Worm (Caenorhabditis elegans) whole organism, young adult: ENCODE data around the gene nprl-3.

Source experiments
- C17E4.6 ChIP-seq: fragments of 200-800 bp; sonication (Bioruptor generic); IDR thresholded peaks from 2 replicates; pipeline ENCODE4 v1.3.6; 2022; ENCODE audit warnings: missing genetic modification reagents, missing genetic modification characterization, missing compliant biosample characterization
- D2030.7 ChIP-seq: fragments of 200-800 bp; sonication (Bioruptor generic); IDR thresholded peaks from 2 replicates; pipeline ENCODE4 v1.3.6; 2022; ENCODE audit warnings: missing genetic modification reagents, missing genetic modification characterization, missing compliant biosample characterization
- F22D6.2 ChIP-seq: sonication (generic microtip); optimal IDR thresholded peaks from 2 replicates; lab custom pipeline; 2016; ENCODE audit warnings: mild to moderate bottlenecking, missing genetic modification characterization, missing compliant biosample characterization
- F39B2.1 ChIP-seq: fragments of 200-800 bp; sonication (Bioruptor generic); IDR thresholded peaks from 2 replicates; pipeline ENCODE4 v1.3.6; 2022; ENCODE audit warnings: missing genetic modification reagents, missing genetic modification characterization, missing compliant biosample characterization
- K12H6.12 ChIP-seq: fragments of 200-800 bp; sonication (Bioruptor generic); optimal IDR thresholded peaks from 2 replicates; lab custom pipeline; 2018; ENCODE audit warnings: mild to moderate bottlenecking, missing genetic modification characterization, missing compliant biosample characterization
- ama-1 ChIP-seq, 3 experiments: fragments of 150-350 bp in 1 of 3; sonication (generic microtip) in 2 of 3; optimal IDR thresholded peaks; 2 replicates each; lab custom pipeline; 2014 to 2018; ENCODE audit warnings: missing biosample characterization in 2 of 3, missing genetic modification characterization in 2 of 3, missing genetic modification reagents in 2 of 3
- aptf-2 ChIP-seq: fragments of 200-800 bp; sonication (Bioruptor generic); conservative IDR thresholded peaks from 2 replicates; pipeline ENCODE4 v1.3.6; 2022; ENCODE audit warnings: missing genetic modification reagents, missing genetic modification characterization, missing compliant biosample characterization
- aptf-3 ChIP-seq: fragments of 200-800 bp; sonication (Bioruptor generic); IDR thresholded peaks from 2 replicates; pipeline ENCODE4 v1.3.6; 2022; ENCODE audit warnings: missing genetic modification characterization, missing compliant biosample characterization
- atf-7 ChIP-seq: sonication (generic microtip); optimal IDR thresholded peaks from 2 replicates; lab custom pipeline; 2017; ENCODE audit warnings: mild to moderate bottlenecking, missing genetic modification characterization, missing compliant biosample characterization
- cebp-1 ChIP-seq, 2 experiments: fragments of 200-800 bp in 1 of 2; sonication (Bioruptor generic) in 1 of 2; sonication (generic microtip) in 1 of 2; IDR thresholded peaks in 1 of 2; optimal IDR thresholded peaks in 1 of 2; 2 replicates each; pipeline versions ENCODE4 v1.3.6 to Lab custom; 2017 to 2022; ENCODE audit warnings: missing compliant biosample characterization in 2 of 2, missing genetic modification characterization in 2 of 2, mild to moderate bottlenecking in 1 of 2, missing genetic modification reagents in 1 of 2, moderate library complexity in 1 of 2
- ceh-58 ChIP-seq: fragments of 200-800 bp; sonication (Bioruptor generic); IDR thresholded peaks from 2 replicates; pipeline ENCODE4 v1.3.6; 2022; ENCODE audit warnings: missing genetic modification characterization, missing compliant biosample characterization
- ceh-79 ChIP-seq: sonication (generic microtip); optimal IDR thresholded peaks from 2 replicates; lab custom pipeline; 2017; ENCODE audit warnings: mild to moderate bottlenecking, missing genetic modification characterization, missing compliant biosample characterization
- chd-7 ChIP-seq: sonication (generic microtip); optimal IDR thresholded peaks from 2 replicates; lab custom pipeline; 2016; ENCODE audit warnings: mild to moderate bottlenecking, missing genetic modification characterization, moderate library complexity, missing compliant biosample characterization
- dox-1 ChIP-seq: fragments of 200-800 bp; sonication (Bioruptor generic); IDR thresholded peaks from 2 replicates; pipeline ENCODE4 v1.3.6; 2022; ENCODE audit warnings: missing genetic modification reagents, missing genetic modification characterization, missing compliant biosample characterization
- efl-1 ChIP-seq: fragments of 150-350 bp; optimal IDR thresholded peaks from 2 replicates; lab custom pipeline; 2014; ENCODE audit warnings: missing biosample characterization, missing genetic modification reagents, missing genetic modification characterization
- egl-44 ChIP-seq: fragments of 200-800 bp; sonication (Bioruptor generic); IDR thresholded peaks from 2 replicates; pipeline ENCODE4 v1.3.6; 2022; ENCODE audit warnings: missing genetic modification reagents, missing genetic modification characterization, missing compliant biosample characterization
- ekl-4 ChIP-seq: fragments of 200-800 bp; sonication (Bioruptor generic); IDR thresholded peaks from 2 replicates; pipeline ENCODE4 v1.3.6; 2022; ENCODE audit warnings: missing genetic modification reagents, missing genetic modification characterization, missing compliant biosample characterization
- ets-4 ChIP-seq: fragments of 200-800 bp; sonication (Bioruptor generic); optimal IDR thresholded peaks from 2 replicates; lab custom pipeline; 2018; ENCODE audit warnings: mild to moderate bottlenecking, missing genetic modification characterization, missing compliant biosample characterization
- gei-17 ChIP-seq: fragments of 200-800 bp; sonication (Bioruptor generic); optimal IDR thresholded peaks from 2 replicates; lab custom pipeline; 2018; ENCODE audit warnings: mild to moderate bottlenecking, missing genetic modification characterization, missing compliant biosample characterization
- hlh-26 ChIP-seq: fragments of 200-800 bp; sonication (Bioruptor generic); conservative IDR thresholded peaks from 2 replicates; pipeline ENCODE4 v1.3.6; 2022; ENCODE audit warnings: missing genetic modification reagents, missing genetic modification characterization, missing compliant biosample characterization
- hmg-1.2 ChIP-seq: fragments of 200-800 bp; sonication (Bioruptor generic); IDR thresholded peaks from 2 replicates; pipeline ENCODE4 v1.3.6; 2022; ENCODE audit warnings: missing genetic modification reagents, missing genetic modification characterization, missing compliant biosample characterization
- hmg-20 ChIP-seq: fragments of 200-800 bp; sonication (Bioruptor generic); IDR thresholded peaks from 2 replicates; pipeline ENCODE4 v1.3.6; 2022; ENCODE audit warnings: missing genetic modification reagents, missing genetic modification characterization, missing compliant biosample characterization
- hsf-1 ChIP-seq: fragments of 200-800 bp; sonication (Bioruptor generic); IDR thresholded peaks from 2 replicates; pipeline ENCODE4 v1.3.6; 2022; ENCODE audit warnings: missing genetic modification reagents, missing genetic modification characterization, missing compliant biosample characterization
- lag-1 ChIP-seq: fragments of 200-800 bp; sonication (Bioruptor generic); IDR thresholded peaks from 2 replicates; pipeline ENCODE4 v1.3.6; 2022; ENCODE audit warnings: missing genetic modification reagents, missing genetic modification characterization, missing compliant biosample characterization
- let-526 ChIP-seq: fragments of 200-800 bp; sonication (Bioruptor generic); IDR thresholded peaks from 2 replicates; pipeline ENCODE4 v1.3.6; 2022; ENCODE audit warnings: missing genetic modification reagents, missing genetic modification characterization, missing compliant biosample characterization
- lin-26 ChIP-seq: fragments of 200-800 bp; sonication (Bioruptor generic); IDR thresholded peaks from 2 replicates; pipeline ENCODE4 v1.3.6; 2022; ENCODE audit warnings: missing genetic modification reagents, missing genetic modification characterization, missing compliant biosample characterization
- lin-35 ChIP-seq, 3 experiments: fragments of 150-350 bp in 2 of 3; sonication (generic microtip) in 1 of 3; optimal IDR thresholded peaks; 2 replicates each; lab custom pipeline; 2014 to 2018; ENCODE audit warnings: missing biosample characterization in 3 of 3, missing genetic modification characterization in 3 of 3, missing genetic modification reagents in 3 of 3
- lsy-27 ChIP-seq: sonication (generic microtip); optimal IDR thresholded peaks from 2 replicates; lab custom pipeline; 2017; ENCODE audit warnings: missing genetic modification characterization, mild to moderate bottlenecking, missing compliant biosample characterization, antibody characterized with exemption, missing genotype, borderline replicate concordance; ENCODE audit not compliant: insufficient read depth
- madf-3 ChIP-seq: fragments of 200-800 bp; sonication (Bioruptor generic); IDR thresholded peaks from 2 replicates; pipeline ENCODE4 v1.3.6; 2022; ENCODE audit warnings: missing genetic modification reagents, missing genetic modification characterization, missing compliant biosample characterization
- nfya-2 ChIP-seq: fragments of 200-800 bp; sonication (Bioruptor generic); IDR thresholded peaks from 2 replicates; pipeline ENCODE4 v1.3.6; 2022; ENCODE audit warnings: missing genetic modification reagents, missing genetic modification characterization, missing compliant biosample characterization
- nhr-120 ChIP-seq: fragments of 200-800 bp; sonication (Bioruptor generic); IDR thresholded peaks from 2 replicates; pipeline ENCODE4 v1.3.6; 2022; ENCODE audit warnings: missing genetic modification characterization, missing compliant biosample characterization
- nhr-179 ChIP-seq: sonication (generic microtip); optimal IDR thresholded peaks from 2 replicates; lab custom pipeline; 2016; ENCODE audit warnings: mild to moderate bottlenecking, missing genetic modification characterization, missing compliant biosample characterization
- nhr-27 ChIP-seq: fragments of 200-800 bp; sonication (Bioruptor generic); optimal IDR thresholded peaks from 2 replicates; lab custom pipeline; 2018; ENCODE audit warnings: mild to moderate bottlenecking, missing genetic modification characterization, moderate library complexity, missing compliant biosample characterization
- nhr-80 ChIP-seq: sonication (generic microtip); optimal IDR thresholded peaks from 2 replicates; lab custom pipeline; 2016; ENCODE audit warnings: missing genetic modification characterization, missing compliant biosample characterization
- nhr-90 ChIP-seq: sonication (generic microtip); optimal IDR thresholded peaks from 2 replicates; lab custom pipeline; 2016; ENCODE audit warnings: missing genotype, mild to moderate bottlenecking, missing genetic modification characterization, missing compliant biosample characterization
- pha-4 ChIP-seq: fragments of 150-350 bp; sonication (generic microtip); optimal IDR thresholded peaks from 2 replicates; lab custom pipeline; 2014; ENCODE audit warnings: missing biosample characterization, missing genetic modification reagents, missing genetic modification characterization
- rec-8 ChIP-seq, 2 experiments: sonication (generic microtip); optimal IDR thresholded peaks; 2 replicates each; lab custom pipeline; 2016; ENCODE audit warnings: mild to moderate bottlenecking in 2 of 2, missing genetic modification characterization in 2 of 2, missing genetic modification reagents in 2 of 2, missing genotype in 2 of 2, missing biosample characterization in 1 of 2, missing compliant biosample characterization in 1 of 2, moderate library complexity in 1 of 2
- repo-1 ChIP-seq: sonication (generic microtip); optimal IDR thresholded peaks from 2 replicates; lab custom pipeline; 2017; ENCODE audit warnings: mild to moderate bottlenecking, missing genetic modification characterization, missing compliant biosample characterization
- sdz-38 ChIP-seq: sonication (generic microtip); optimal IDR thresholded peaks from 2 replicates; lab custom pipeline; 2016; ENCODE audit warnings: missing genotype, missing genetic modification characterization, missing compliant biosample characterization
- snpc-1.1 ChIP-seq: sonication (generic microtip); optimal IDR thresholded peaks from 2 replicates; lab custom pipeline; 2017; ENCODE audit warnings: missing genetic modification characterization, mild to moderate bottlenecking, missing compliant biosample characterization, antibody characterized with exemption, moderate library complexity, missing genotype, missing genetic modification reagents; ENCODE audit not compliant: insufficient read depth
- sptf-2 ChIP-seq: fragments of 200-800 bp; sonication (Bioruptor generic); optimal IDR thresholded peaks from 2 replicates; lab custom pipeline; 2018; ENCODE audit warnings: mild to moderate bottlenecking, missing genetic modification characterization, missing compliant biosample characterization
- unc-130 ChIP-seq: sonication (generic microtip); optimal IDR thresholded peaks from 2 replicates; lab custom pipeline; 2016; ENCODE audit warnings: missing genetic modification reagents, missing genetic modification characterization, missing compliant biosample characterization
- zfh-2 ChIP-seq: fragments of 200-800 bp; sonication (Bioruptor generic); conservative IDR thresholded peaks from 2 replicates; pipeline ENCODE4 v1.3.6; 2022; ENCODE audit warnings: missing genetic modification reagents, missing genetic modification characterization, missing compliant biosample characterization
- zim-3 ChIP-seq: sonication (generic microtip); optimal IDR thresholded peaks from 2 replicates; lab custom pipeline; 2017; ENCODE audit warnings: mild to moderate bottlenecking, missing genetic modification characterization, moderate library complexity, missing compliant biosample characterization
- ztf-18 ChIP-seq: sonication (generic microtip); optimal IDR thresholded peaks from 2 replicates; lab custom pipeline; 2016; ENCODE audit warnings: missing genotype, mild to moderate bottlenecking, missing genetic modification characterization, missing compliant biosample characterization
- ztf-22 ChIP-seq: fragments of 200-800 bp; sonication (Bioruptor generic); optimal IDR thresholded peaks from 2 replicates; lab custom pipeline; 2018; ENCODE audit warnings: mild to moderate bottlenecking, missing genetic modification characterization, moderate library complexity, missing compliant biosample characterization
- ztf-6 ChIP-seq: fragments of 200-800 bp; sonication (Bioruptor generic); IDR thresholded peaks from 2 replicates; pipeline ENCODE4 v1.3.6; 2022; ENCODE audit warnings: missing genetic modification reagents, missing genetic modification characterization, missing compliant biosample characterization

The nprl-3 gene

DNA sequence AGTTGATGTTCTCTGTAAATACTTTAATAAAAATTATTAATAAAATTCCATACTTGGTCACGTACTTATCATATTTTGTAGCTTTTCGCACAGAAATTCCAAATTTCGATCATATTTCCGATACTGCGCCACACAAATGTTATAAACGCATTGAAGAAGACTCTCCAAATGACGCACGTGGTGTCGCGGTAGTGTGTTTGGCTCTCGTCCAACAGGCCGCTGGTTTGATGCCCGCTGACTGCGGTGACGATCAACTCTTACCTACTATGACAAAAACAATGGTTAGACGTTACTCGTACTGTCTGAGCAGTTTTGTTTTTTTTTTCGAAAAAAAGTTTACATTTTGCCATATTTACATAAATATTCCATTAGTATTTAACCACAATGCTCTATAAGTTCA lies 44.4 kb upstream of the nprl-3 start (continued):
- peak in 1 of 3 experiments; percentile 75 for TF ChIP-seq lin-35 (GFP tag; optimal IDR thresholded peaks at IDR 0.05; lab: Kevin White, UChicago)
- TF ChIP-seq hlh-26 (GFP tag; lab: Robert Waterston, UW) = 0 out of 2 replicates have a peak, but pooled peaks have one; percentile 22
- TF ChIP-seq aptf-2 (GFP tag; lab: Robert Waterston, UW) = no peak
- TF ChIP-seq ets-4 (GFP tag; lab: Kevin White, UChicago) = peak; percentile 51
- no peak for TF ChIP-seq gei-17 (GFP tag; lab: Kevin White, UChicago)
- no peak for TF ChIP-seq F39B2.1
- peak; percentile 76 for TF ChIP-seq sptf-2 (GFP tag; lab: Kevin White, UChicago)
- peak; percentile 97 for TF ChIP-seq zim-3 (tag; lab: Kevin White, UChicago)
- TF ChIP-seq D2030.7 (GFP tag; lab: Robert Waterston, UW) = peak; percentile 77
- peak; percentile 92 to 96 for TF ChIP-seq rec-8 (tag; optimal IDR thresholded peaks at IDR 0.05; lab: Kevin White, UChicago)
- no peak; the same call in 1 of the 2 replicates for TF ChIP-seq aptf-3 (GFP tag; lab: Robert Waterston, UW)
- no peak; the same call in 1 of the 2 replicates for TF ChIP-seq dox-1 (GFP tag; lab: Robert Waterston, UW)
- TF ChIP-seq ztf-22 (GFP tag; lab: Kevin White, UChicago) = peak; percentile 68
- TF ChIP-seq F22D6.2 (tag; lab: Kevin White, UChicago) = peak; percentile 53
- 0 out of 2 replicates have a peak, but pooled peaks have one; percentile 71 for TF ChIP-seq ceh-58
- peak; percentile 71 for TF ChIP-seq hmg-1.2 (GFP tag; lab: Robert Waterston, UW)
- peak; percentile 54 for TF ChIP-seq nhr-27 (tag; lab: Kevin White, UChicago)
- peak; percentile 63 for TF ChIP-seq hsf-1 (GFP tag; lab: Robert Waterston, UW)
- no peak for TF ChIP-seq nfya-2 (GFP tag; lab: Robert Waterston, UW)
- TF ChIP-seq zfh-2 (GFP tag; lab: Robert Waterston, UW) = no peak
- TF ChIP-seq ztf-6 (GFP tag; lab: Robert Waterston, UW) = peak; percentile 77; the same call in 1 of the 2 replicates
- TF ChIP-seq efl-1 (GFP tag; lab: Kevin White, UChicago) = peak; percentile 7
- peak; percentile 56; the same call in 1 of the 2 replicates for TF ChIP-seq ekl-4 (GFP tag; lab: Robert Waterston, UW)
- TF ChIP-seq nhr-120 (GFP tag; lab: Robert Waterston, UW) = 0 out of 2 replicates have a peak, but pooled peaks have one; percentile 51
- peak; percentile 62 for TF ChIP-seq nhr-179
- no peak; the same call in 1 of the 2 replicates for TF ChIP-seq hmg-20
- peak; percentile 53 for TF ChIP-seq nhr-80 (tag; lab: Kevin White, UChicago)
- peak; percentile 60; the same call in 1 of the 2 replicates for TF ChIP-seq egl-44 (GFP tag; lab: Robert Waterston, UW)
- TF ChIP-seq let-526 (GFP tag; lab: Robert Waterston, UW) = peak; percentile 66; the same call in 1 of the 2 replicates
- TF ChIP-seq C17E4.6 = 0 out of 2 replicates have a peak, but pooled peaks have one; percentile 50
- peak; percentile 80 for TF ChIP-seq ztf-18 (tag; lab: Kevin White, UChicago)
- peak; percentile 66 for TF ChIP-seq atf-7 (tag; lab: Kevin White, UChicago)
- TF ChIP-seq snpc-1.1 (tag; lab: Kevin White, UChicago) = peak; percentile 72
- no peak for TF ChIP-seq ama-1 (optimal IDR thresholded peaks at IDR 0.05; lab: Kevin White, UChicago)
- peak; percentile 69 to 96 for TF ChIP-seq ama-1 (GFP tag; optimal IDR thresholded peaks at IDR 0.05; lab: Kevin White, UChicago)
- no peak for TF ChIP-seq cebp-1 (GFP tag; IDR thresholded peaks at IDR 0.05; lab: Robert Waterston, UW)
- peak; percentile 80 for TF ChIP-seq cebp-1 (tag; optimal IDR thresholded peaks at IDR 0.05; lab: Kevin White, UChicago)
- TF ChIP-seq ceh-79 (tag; lab: Kevin White, UChicago) = peak; percentile 75
- TF ChIP-seq pha-4 (tag; lab: Kevin White, UChicago) = no peak
- TF ChIP-seq sdz-38 (tag; lab: Kevin White, UChicago) = no peak
- TF ChIP-seq K12H6.12 = peak; percentile 68
- TF ChIP-seq nhr-90 = peak; percentile 96
- TF ChIP-seq madf-3 (GFP tag; lab: Robert Waterston, UW) = peak; percentile 81
- no peak for TF ChIP-seq chd-7 (tag; lab: Kevin White, UChicago)
- TF ChIP-seq lsy-27 (tag; lab: Kevin White, UChicago) = peak; percentile 35
- peak; percentile 97 for TF ChIP-seq lin-26 (GFP tag; lab: Robert Waterston, UW)
- no peak for TF ChIP-seq lag-1 (GFP tag; lab: Robert Waterston, UW)
- TF ChIP-seq repo-1 (tag; lab: Kevin White, UChicago) = peak; percentile 77
- TF ChIP-seq unc-130 (GFP tag; lab: Kevin White, UChicago) = peak; percentile 77
